Fruit fly (Drosophila melanogaster): Measurements from ENCODE around the gene Adk2.

dm6 chr3L:13028740-13029139, 6.3 kb upstream of the Adk2 start, which contains the start of gene CG17672:
- TF ChIP-seq CG8281 (tag; optimal IDR thresholded peaks at IDR 0.05) (no peak), Mes4 (GFP tag; optimal IDR thresholded peaks at IDR 0.05) (no peak), trem (tag; optimal IDR thresholded peaks at IDR 0.05) (no peak), CG6175 (GFP tag; IDR thresholded peaks at IDR 0.05) (peak; percentile 40; the same call in 1 of the 3 replicates), CG12104 (GFP tag; optimal IDR thresholded peaks at IDR 0.05) (no peak), nau (GFP tag; optimal IDR thresholded peaks at IDR 0.05) (no peak)
